Fruit fly (Drosophila melanogaster) whole organism, embryonic: ENCODE measurements around the gene Sdhaf3.

ENCODE experiments used
- Abd-B ChIP-seq: fragments of 200-800 bp; sonication (Bioruptor generic); optimal IDR thresholded peaks from 2 replicates; lab custom pipeline; 2018; ENCODE audit warnings: missing biosample characterization, mild to moderate bottlenecking, missing genetic modification characterization, moderate library complexity
- Asciz ChIP-seq: fragments of 200-800 bp; sonication (Bioruptor generic); optimal IDR thresholded peaks from 2 replicates; lab custom pipeline; 2017; ENCODE audit warnings: missing biosample characterization, mild to moderate bottlenecking, missing genetic modification characterization, missing genetic modification reagents
- Bteb2 ChIP-seq: fragments of 200-800 bp; sonication (Bioruptor generic); optimal IDR thresholded peaks from 2 replicates; lab custom pipeline; 2016; ENCODE audit warnings: missing biosample characterization, missing genetic modification characterization
- CG10147 ChIP-seq: fragments of 200-800 bp; sonication (Bioruptor generic); optimal IDR thresholded peaks from 2 replicates; lab custom pipeline; 2019; ENCODE audit warnings: missing biosample characterization, mild to moderate bottlenecking, missing genetic modification characterization, moderate library complexity
- CG10267 ChIP-seq: fragments of 200-800 bp; sonication (Bioruptor generic); optimal IDR thresholded peaks from 2 replicates; lab custom pipeline; 2018; ENCODE audit warnings: missing biosample characterization, mild to moderate bottlenecking, missing genetic modification characterization, moderate library complexity
- CG10959 ChIP-seq: fragments of 200-800 bp; sonication (Bioruptor generic); IDR thresholded peaks from 2 replicates; pipeline ENCODE4 v1.3.6; 2022; ENCODE audit warnings: missing biosample characterization, missing genetic modification characterization
- CG11085 ChIP-seq: fragments of 200-800 bp; sonication (Bioruptor generic); IDR thresholded peaks from 2 replicates; pipeline ENCODE4 v1.3.6; 2022; ENCODE audit warnings: missing biosample characterization, missing genetic modification characterization
- CG11247 ChIP-seq: fragments of 200-800 bp; sonication (Bioruptor generic); IDR thresholded peaks from 2 replicates; pipeline ENCODE4 v1.3.6; 2022; ENCODE audit warnings: missing biosample characterization, missing genetic modification characterization
- CG12299 ChIP-seq: fragments of 200-800 bp; sonication (Bioruptor generic); optimal IDR thresholded peaks from 2 replicates; lab custom pipeline; 2018; ENCODE audit warnings: missing biosample characterization, mild to moderate bottlenecking, missing genetic modification characterization
- CG1529 ChIP-seq: fragments of 200-800 bp; sonication (Bioruptor generic); optimal IDR thresholded peaks from 3 replicates; lab custom pipeline; 2018; ENCODE audit warnings: missing biosample characterization, missing genetic modification characterization
- CG17568 ChIP-seq: fragments of 200-800 bp; sonication (Bioruptor generic); optimal IDR thresholded peaks from 2 replicates; lab custom pipeline; 2018; ENCODE audit warnings: missing biosample characterization, mild to moderate bottlenecking, missing genetic modification characterization, moderate library complexity
- CG18011 ChIP-seq: fragments of 200-800 bp; sonication (Bioruptor generic); optimal IDR thresholded peaks from 2 replicates; lab custom pipeline; 2017; ENCODE audit warnings: missing biosample characterization, missing genetic modification characterization, mild to moderate bottlenecking, moderate library complexity, missing genotype
- CG1832 ChIP-seq: fragments of 200-800 bp; sonication (Bioruptor generic); optimal IDR thresholded peaks from 2 replicates; lab custom pipeline; 2017; ENCODE audit warnings: missing biosample characterization, mild to moderate bottlenecking, missing genetic modification characterization, inconsistent platforms
- CG4424 ChIP-seq: fragments of 200-800 bp; sonication (Bioruptor generic); optimal IDR thresholded peaks from 3 replicates; lab custom pipeline; 2016; ENCODE audit warnings: missing biosample characterization, missing genetic modification characterization
- CG5180 ChIP-seq: fragments of 200-800 bp; sonication (Bioruptor generic); optimal IDR thresholded peaks from 3 replicates; lab custom pipeline; 2017; ENCODE audit warnings: missing biosample characterization, missing genetic modification characterization, mild to moderate bottlenecking, moderate library complexity, missing genetic modification reagents
- CG6689 ChIP-seq: fragments of 200-800 bp; sonication (Bioruptor generic); IDR thresholded peaks from 2 replicates; pipeline ENCODE4 v1.3.6; 2022; ENCODE audit warnings: missing biosample characterization, missing genetic modification characterization
- CG7745 ChIP-seq: fragments of 200-800 bp; sonication (Bioruptor generic); optimal IDR thresholded peaks from 2 replicates; lab custom pipeline; 2018; ENCODE audit warnings: missing biosample characterization, mild to moderate bottlenecking, missing genetic modification characterization, moderate library complexity
- CG8290 ChIP-seq, 3 experiments: fragments of 200-800 bp; sonication (Bioruptor generic); optimal IDR thresholded peaks; 2 replicates each; lab custom pipeline; 2016 to 2019; ENCODE audit warnings: missing biosample characterization in 3 of 3, missing genetic modification characterization in 3 of 3, mild to moderate bottlenecking in 2 of 3, moderate library complexity in 1 of 3
- CG8924 ChIP-seq: fragments of 200-800 bp; optimal IDR thresholded peaks from 3 replicates; lab custom pipeline; 2019; ENCODE audit warnings: missing biosample characterization, mild to moderate bottlenecking, missing genetic modification characterization, moderate library complexity
- Dad ChIP-seq: fragments of 200-800 bp; sonication (Bioruptor generic); optimal IDR thresholded peaks from 3 replicates; lab custom pipeline; 2016; ENCODE audit warnings: missing biosample characterization, missing genetic modification characterization
- Dip3 ChIP-seq: fragments of 200-800 bp; sonication (Bioruptor generic); optimal IDR thresholded peaks from 3 replicates; lab custom pipeline; 2016; ENCODE audit warnings: missing biosample characterization, missing genetic modification characterization
- Doc2 ChIP-seq: fragments of 200-800 bp; sonication (Bioruptor generic); IDR thresholded peaks from 2 replicates; pipeline ENCODE4 v1.3.6; 2022; ENCODE audit warnings: missing biosample characterization, missing genetic modification characterization
- Hr3 ChIP-seq: fragments of 200-800 bp; sonication (Bioruptor generic); optimal IDR thresholded peaks from 3 replicates; lab custom pipeline; 2016; ENCODE audit warnings: missing biosample characterization, missing genetic modification characterization
- Max ChIP-seq: fragments of 200-800 bp; sonication (Bioruptor generic); optimal IDR thresholded peaks from 2 replicates; lab custom pipeline; 2016; ENCODE audit warnings: missing biosample characterization, mild to moderate bottlenecking, missing genetic modification characterization
- Myb ChIP-seq: fragments of 200-800 bp; sonication (Bioruptor generic); optimal IDR thresholded peaks from 2 replicates; lab custom pipeline; 2016; ENCODE audit warnings: missing biosample characterization, missing genetic modification characterization
- Six4 ChIP-seq: fragments of 200-800 bp; sonication (Bioruptor generic); optimal IDR thresholded peaks from 2 replicates; lab custom pipeline; 2016; ENCODE audit warnings: missing biosample characterization, missing genetic modification characterization
- Spps ChIP-seq: fragments of 200-800 bp; sonication (Bioruptor generic); optimal IDR thresholded peaks from 2 replicates; lab custom pipeline; 2018; ENCODE audit warnings: missing biosample characterization, mild to moderate bottlenecking, missing genetic modification characterization
- az2 ChIP-seq: fragments of 200-800 bp; sonication (Bioruptor generic); optimal IDR thresholded peaks from 3 replicates; lab custom pipeline; 2016; ENCODE audit warnings: missing biosample characterization, missing genetic modification characterization
- bbx ChIP-seq: fragments of 200-800 bp; sonication (Bioruptor generic); IDR thresholded peaks from 2 replicates; pipeline ENCODE4 v1.3.6; 2022; ENCODE audit warnings: missing biosample characterization, missing genetic modification characterization; ENCODE audit not compliant: partially characterized antibody
- da ChIP-seq: fragments of 200-800 bp; sonication (Bioruptor generic); optimal IDR thresholded peaks from 2 replicates; lab custom pipeline; 2016; ENCODE audit warnings: missing biosample characterization, missing genetic modification characterization
- dati ChIP-seq: fragments of 200-800 bp; sonication (Bioruptor generic); IDR thresholded peaks from 2 replicates; pipeline ENCODE4 v1.3.6; 2022; ENCODE audit warnings: missing biosample characterization, missing genetic modification characterization
- disco-r ChIP-seq: fragments of 200-800 bp; sonication (Bioruptor generic); optimal IDR thresholded peaks from 2 replicates; lab custom pipeline; 2016; ENCODE audit warnings: missing biosample characterization, missing genetic modification characterization
- dpn ChIP-seq, 2 experiments: fragments of 200-800 bp; sonication (Bioruptor generic); optimal IDR thresholded peaks; 3 replicates each; lab custom pipeline; 2016; ENCODE audit warnings: missing biosample characterization in 2 of 2, missing genetic modification characterization in 2 of 2
- emc ChIP-seq: fragments of 200-800 bp; sonication (Bioruptor generic); optimal IDR thresholded peaks from 2 replicates; lab custom pipeline; 2016; ENCODE audit warnings: missing biosample characterization, missing genetic modification characterization
- eyg ChIP-seq: fragments of 200-800 bp; sonication (Bioruptor generic); optimal IDR thresholded peaks from 3 replicates; lab custom pipeline; 2016; ENCODE audit warnings: missing biosample characterization, missing genetic modification characterization
- fd96Cb ChIP-seq: fragments of 200-800 bp; sonication (Bioruptor generic); optimal IDR thresholded peaks from 2 replicates; lab custom pipeline; 2018; ENCODE audit warnings: missing biosample characterization, mild to moderate bottlenecking, missing genetic modification characterization, moderate library complexity
- grau ChIP-seq: fragments of 200-800 bp; optimal IDR thresholded peaks from 3 replicates; lab custom pipeline; 2019; ENCODE audit warnings: missing biosample characterization, mild to moderate bottlenecking, missing genetic modification characterization, moderate library complexity
- gsb ChIP-seq: fragments of 200-800 bp; sonication (Bioruptor generic); IDR thresholded peaks from 2 replicates; pipeline ENCODE4 v1.3.6; 2022; ENCODE audit warnings: missing biosample characterization, missing genetic modification characterization
- kah ChIP-seq: fragments of 200-800 bp; sonication (Bioruptor generic); optimal IDR thresholded peaks from 2 replicates; lab custom pipeline; 2018; ENCODE audit warnings: missing biosample characterization, mild to moderate bottlenecking, missing genetic modification characterization
- knrl ChIP-seq: fragments of 200-800 bp; sonication (Bioruptor generic); IDR thresholded peaks from 3 replicates; pipeline ENCODE4 v1.3.6; 2022; ENCODE audit warnings: missing biosample characterization, missing genetic modification characterization; ENCODE audit not compliant: partially characterized antibody
- lab ChIP-seq: fragments of 200-800 bp; sonication (Bioruptor generic); optimal IDR thresholded peaks from 3 replicates; lab custom pipeline; 2017; ENCODE audit warnings: missing biosample characterization, missing genetic modification characterization, mild to moderate bottlenecking, moderate library complexity, missing genetic modification reagents
- lmd ChIP-seq: fragments of 200-800 bp; sonication (Bioruptor generic); IDR thresholded peaks from 2 replicates; pipeline ENCODE4 v1.3.6; 2022; ENCODE audit warnings: missing biosample characterization, missing genetic modification characterization
- lola ChIP-seq, 3 experiments: fragments of >200 bp in 2 of 3; fragments of 200-800 bp in 1 of 3; sonication (Bioruptor generic) in 1 of 3; optimal IDR thresholded peaks; 2 replicates each; lab custom pipeline; 2017 to 2019; ENCODE audit warnings: missing biosample characterization in 3 of 3, missing genetic modification characterization in 3 of 3, mild to moderate bottlenecking in 1 of 3, moderate library complexity in 1 of 3
- pum ChIP-seq: fragments of 200-800 bp; sonication (Bioruptor generic); optimal IDR thresholded peaks from 2 replicates; lab custom pipeline; 2016; ENCODE audit warnings: missing biosample characterization, missing genetic modification characterization
- row ChIP-seq: fragments of 200-800 bp; sonication (Bioruptor generic); IDR thresholded peaks from 3 replicates; pipeline ENCODE4 v1.3.6; 2022; ENCODE audit warnings: missing biosample characterization, missing genetic modification characterization
- seq ChIP-seq: fragments of 200-800 bp; sonication (Bioruptor generic); IDR thresholded peaks from 2 replicates; pipeline ENCODE4 v1.3.6; 2022; ENCODE audit warnings: missing biosample characterization, missing genetic modification characterization
- slou ChIP-seq: fragments of 200-800 bp; sonication (Bioruptor generic); optimal IDR thresholded peaks from 3 replicates; lab custom pipeline; 2016; ENCODE audit warnings: missing biosample characterization, missing genetic modification characterization
- sob ChIP-seq: fragments of 200-800 bp; sonication (Bioruptor generic); IDR thresholded peaks from 2 replicates; pipeline ENCODE4 v1.3.6; 2022; ENCODE audit warnings: missing biosample characterization, missing genetic modification characterization
- toy ChIP-seq: fragments of 200-800 bp; sonication (Bioruptor generic); IDR thresholded peaks from 2 replicates; pipeline ENCODE4 v1.3.6; 2022; ENCODE audit warnings: missing biosample characterization, missing genetic modification characterization
- vvl ChIP-seq: fragments of 200-800 bp; sonication (Bioruptor generic); IDR thresholded peaks from 2 replicates; pipeline ENCODE4 v1.3.6; 2022; ENCODE audit warnings: missing biosample characterization, missing genetic modification characterization
- z ChIP-seq: fragments of 200-800 bp; sonication (Bioruptor generic); IDR thresholded peaks from 3 replicates; pipeline ENCODE4 v1.3.6; 2022; ENCODE audit warnings: missing biosample characterization, missing genetic modification characterization

The Sdhaf3 gene

DNA sequence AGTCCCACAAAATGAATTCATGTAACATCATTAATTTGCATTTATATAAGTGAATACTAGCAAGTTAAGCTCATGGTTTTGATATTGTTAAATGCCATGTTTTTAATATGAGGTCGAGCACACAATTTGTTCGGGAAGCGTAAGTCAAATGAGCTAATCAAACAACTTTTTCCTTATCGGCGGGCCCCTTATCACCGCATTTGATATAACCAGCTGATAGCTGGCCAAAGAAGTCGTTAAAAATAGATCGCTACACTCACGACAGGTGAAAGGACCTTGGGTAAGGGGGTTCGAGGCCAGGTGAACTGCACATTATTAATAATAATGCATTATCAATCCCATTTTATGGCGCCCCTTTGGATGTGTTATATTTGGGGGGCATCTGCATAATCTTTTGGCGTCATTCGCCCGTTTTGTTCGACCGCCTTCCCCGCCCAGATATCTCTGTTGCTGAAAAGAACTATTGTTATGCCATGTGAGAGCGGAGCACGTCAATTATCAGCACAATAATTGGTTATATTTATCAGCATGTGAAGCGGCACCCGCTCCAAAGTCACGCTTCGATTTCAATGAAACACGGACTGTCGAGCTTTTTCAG, 34.7 kb downstream of the Sdhaf3 start (continued):
- TF ChIP-seq slou (no peak), CG5180 (GFP tag; lab: Kevin White, UChicago) (no peak), sob (GFP tag; lab: Robert Waterston, UW) (no peak), CG10267 (tag; lab: Kevin White, UChicago) (no peak), z (GFP tag; lab: Robert Waterston, UW) (no peak), CG8290 (GFP tag; optimal IDR thresholded peaks at IDR 0.05; lab: Kevin White, UChicago) (no peak), CG8290 (tag; optimal IDR thresholded peaks at IDR 0.05; lab: Kevin White, UChicago) (no peak), toy (GFP tag; lab: Robert Waterston, UW) (no peak), bbx (GFP tag; lab: Robert Waterston, UW) (no peak), CG18011 (no peak), row (no peak), CG10959 (GFP tag; lab: Robert Waterston, UW) (no peak), Doc2 (GFP tag; lab: Robert Waterston, UW) (no peak), CG10147 (GFP tag; lab: Kevin White, UChicago) (no peak), Asciz (GFP tag; lab: Kevin White, UChicago) (no peak), lmd (no peak), vvl (GFP tag; lab: Robert Waterston, UW) (no peak), dati (GFP tag; lab: Robert Waterston, UW) (no peak), CG12299 (no peak), CG7745 (tag; lab: Kevin White, UChicago) (no peak), Hr3 (GFP tag; lab: Kevin White, UChicago) (no peak), grau (tag; lab: Kevin White, UChicago) (no peak), pum (GFP tag; lab: Kevin White, UChicago) (no peak), Myb (GFP tag; lab: Kevin White, UChicago) (no peak), CG17568 (GFP tag; lab: Kevin White, UChicago) (no peak), Spps (tag; lab: Kevin White, UChicago) (no peak), CG11085 (GFP tag; lab: Robert Waterston, UW) (no peak), Dad (no peak), emc (no peak), CG1529 (GFP tag; lab: Kevin White, UChicago) (no peak), gsb (no peak), lola (GFP tag; optimal IDR thresholded peaks at IDR 0.05; lab: Kevin White, UChicago) (no peak), Bteb2 (no peak), eyg (GFP tag; lab: Kevin White, UChicago) (no peak), seq (GFP tag; lab: Robert Waterston, UW) (no peak), az2 (GFP tag; lab: Kevin White, UChicago) (no peak), Abd-B (GFP tag; lab: Kevin White, UChicago) (no peak), CG11247 (GFP tag; lab: Robert Waterston, UW) (no peak), CG4424 (GFP tag; lab: Kevin White, UChicago) (no peak), CG6689 (GFP tag; lab: Robert Waterston, UW) (no peak), fd96Cb (tag; lab: Kevin White, UChicago) (no peak), Max (GFP tag; lab: Kevin White, UChicago) (no peak), dpn (GFP tag; optimal IDR thresholded peaks at IDR 0.05; lab: Kevin White, UChicago) (no peak), CG1832 (GFP tag; lab: Kevin White, UChicago) (no peak), CG8924 (tag; lab: Kevin White, UChicago) (no peak), lab (peak; percentile 19), disco-r (GFP tag; lab: Kevin White, UChicago) (no peak), Six4 (GFP tag; lab: Kevin White, UChicago) (no peak), kah (GFP tag; lab: Kevin White, UChicago) (no peak), da (GFP tag; lab: Kevin White, UChicago) (no peak), Dip3 (GFP tag; lab: Kevin White, UChicago) (no peak), knrl (GFP tag; lab: Robert Waterston, UW) (no peak)
